Fruit fly (Drosophila melanogaster): ENCODE data around the gene CG8132.

- no peak for TF ChIP-seq psq (optimal IDR thresholded peaks at IDR 0.05)
- no peak for TF ChIP-seq Dll (optimal IDR thresholded peaks at IDR 0.05)
- no peak for TF ChIP-seq pan (optimal IDR thresholded peaks at IDR 0.05)
Measured at dm6 chr3R:9365893-9366500, 35.3 kb upstream of the CG8132 start.
